Fruit fly (Drosophila melanogaster): Measurements from ENCODE around the gene CG15715.

CG15715 gene

DNA sequence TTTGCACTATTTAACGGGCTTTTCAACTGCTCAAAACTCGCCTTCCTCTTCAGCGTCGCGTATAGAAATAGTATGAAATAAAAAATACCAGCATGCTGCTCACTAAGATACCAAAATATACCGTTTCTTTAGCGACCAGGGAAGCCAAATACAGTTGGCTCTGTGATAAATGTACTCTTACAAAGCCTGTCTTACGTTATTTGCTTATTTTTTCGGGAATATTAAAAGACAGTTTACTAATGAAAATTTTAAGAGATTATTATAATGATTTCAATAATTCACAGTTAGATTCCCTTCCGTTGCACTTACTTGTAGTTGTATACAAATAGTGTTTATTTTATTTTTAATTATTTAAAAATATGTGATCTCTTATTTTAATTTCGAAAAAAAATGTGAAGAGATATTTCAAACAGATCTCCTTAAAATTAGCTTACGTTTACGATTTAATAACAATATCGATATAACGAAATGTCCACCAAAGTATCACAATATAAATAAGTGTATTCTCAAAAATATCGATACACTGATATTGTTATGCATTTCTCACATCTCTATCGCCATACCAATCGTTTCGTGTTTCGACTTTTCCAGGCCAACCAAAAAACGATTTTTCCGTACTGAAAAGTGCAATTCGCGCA lies 10.8 kb downstream of the CG15715 start, which contains the start of the genes DCP2 and dbo (continued):
- TF ChIP-seq Hmx (GFP tag; optimal IDR thresholded peaks at IDR 0.05) (no peak), jigr1 (GFP tag; IDR thresholded peaks at IDR 0.05) (no peak), CG2129 (GFP tag; IDR thresholded peaks at IDR 0.05; ENCODE audit: partially characterized antibody) (peak; percentile 68), CG6765 (GFP tag; optimal IDR thresholded peaks at IDR 0.05) (peak; percentile 46), CG2116 (GFP tag; optimal IDR thresholded peaks at IDR 0.05) (peak; percentile 79), jumu (GFP tag; optimal IDR thresholded peaks at IDR 0.05) (peak; percentile 44), Jarid2 (GFP tag; optimal IDR thresholded peaks at IDR 0.05) (no peak), Fer1 (GFP tag; optimal IDR thresholded peaks at IDR 0.05) (peak; percentile 36), CG3163 (GFP tag; optimal IDR thresholded peaks at IDR 0.05) (no peak), CG4707 (GFP tag; optimal IDR thresholded peaks at IDR 0.05) (peak; percentile 43), CG14710 (tag; optimal IDR thresholded peaks at IDR 0.05) (peak; percentile 81), slbo (GFP tag; IDR thresholded peaks at IDR 0.05) (peak; percentile 87), CG1233 (GFP tag; optimal IDR thresholded peaks at IDR 0.05) (peak; percentile 55), CG1792 (GFP tag; optimal IDR thresholded peaks at IDR 0.05) (no peak), CG6654 (GFP tag; optimal IDR thresholded peaks at IDR 0.05) (no peak), Gsc (GFP tag; IDR thresholded peaks at IDR 0.05) (no peak), CG11456 (GFP tag; IDR thresholded peaks at IDR 0.05) (peak; percentile 84; the same call in 2 of the 3 replicates), ase (GFP tag; IDR thresholded peaks at IDR 0.05) (peak; percentile 53; the same call in 2 of the 3 replicates), GATAe (GFP tag; conservative IDR thresholded peaks at IDR 0.05) (no peak), CG15011 (GFP tag; optimal IDR thresholded peaks at IDR 0.05) (no peak), tx (GFP tag; optimal IDR thresholded peaks at IDR 0.05) (peak; percentile 48), CG8089 (GFP tag; optimal IDR thresholded peaks at IDR 0.05) (peak; percentile 3), yki (optimal IDR thresholded peaks at IDR 0.05) (no peak), CG12236 (GFP tag; optimal IDR thresholded peaks at IDR 0.05) (no peak), Blimp-1 (GFP tag; optimal IDR thresholded peaks at IDR 0.05) (peak; percentile 62), insv (GFP tag; optimal IDR thresholded peaks at IDR 0.05) (peak in 1 of 2 experiments; percentile 26), al (GFP tag; IDR thresholded peaks at IDR 0.05) (peak; percentile 71), sisA (GFP tag; IDR thresholded peaks at IDR 0.05) (peak; percentile 69), CG1832 (GFP tag; optimal IDR thresholded peaks at IDR 0.05) (no peak), bbx (GFP tag; IDR thresholded peaks at IDR 0.05; ENCODE audit: partially characterized antibody) (peak; percentile 88), CG17361 (GFP tag; IDR thresholded peaks at IDR 0.05) (peak; percentile 65; the same call in 2 of the 3 replicates), ato (GFP tag; IDR thresholded peaks at IDR 0.05; ENCODE audit: partially characterized antibody) (peak; percentile 54), ab (GFP tag; optimal IDR thresholded peaks at IDR 0.05) (no peak), fd102C (GFP tag; optimal IDR thresholded peaks at IDR 0.05) (no peak), fru (optimal IDR thresholded peaks at IDR 0.05) (no peak), CG15514 (GFP tag; optimal IDR thresholded peaks at IDR 0.05) (peak; percentile 39), CG10654 (GFP tag; optimal IDR thresholded peaks at IDR 0.05) (peak; percentile 47), toy (GFP tag; IDR thresholded peaks at IDR 0.05) (peak; percentile 56), seq (GFP tag; IDR thresholded peaks at IDR 0.05) (peak; percentile 44; the same call in 1 of the 2 replicates), CG6254 (GFP tag; optimal IDR thresholded peaks at IDR 0.05) (peak; percentile 22), CG10959 (GFP tag; IDR thresholded peaks at IDR 0.05) (no peak), dmrt99B (tag; optimal IDR thresholded peaks at IDR 0.05) (peak; percentile 67), knrl (GFP tag; IDR thresholded peaks at IDR 0.05; ENCODE audit: partially characterized antibody) (peak; percentile 89), Aef1 (GFP tag; IDR thresholded peaks at IDR 0.05) (no peak), CG3847 (GFP tag; IDR thresholded peaks at IDR 0.05) (peak; percentile 73), CG8388 (GFP tag; optimal IDR thresholded peaks at IDR 0.05) (peak; percentile 70), NFAT (GFP tag; IDR thresholded peaks at IDR 0.05) (peak; percentile 87), CG5180 (GFP tag; optimal IDR thresholded peaks at IDR 0.05) (peak; percentile 15), CG8924 (tag; optimal IDR thresholded peaks at IDR 0.05) (peak; percentile 58), pum (GFP tag; optimal IDR thresholded peaks at IDR 0.05) (peak; percentile 23)

All from whole organism, embryonic.